Fruit fly (Drosophila melanogaster) whole organism, prepupa: Measurements from ENCODE around the gene dbo.

Experiments used
- CG11762 ChIP-seq: fragments of 200-800 bp; sonication (Bioruptor generic); optimal IDR thresholded peaks from 3 replicates; lab custom pipeline; 2016; ENCODE audit warnings: missing biosample characterization, missing genetic modification characterization; ENCODE audit not compliant: insufficient read depth
- CG16779 ChIP-seq: fragments of 200-800 bp; sonication (Bioruptor generic); optimal IDR thresholded peaks from 3 replicates; lab custom pipeline; 2017; ENCODE audit warnings: missing biosample characterization, mild to moderate bottlenecking, missing genetic modification characterization
- CG34406 ChIP-seq: fragments of 200-800 bp; sonication (Bioruptor generic); optimal IDR thresholded peaks from 3 replicates; lab custom pipeline; 2016; ENCODE audit warnings: missing biosample characterization, missing genetic modification characterization

DNA sequence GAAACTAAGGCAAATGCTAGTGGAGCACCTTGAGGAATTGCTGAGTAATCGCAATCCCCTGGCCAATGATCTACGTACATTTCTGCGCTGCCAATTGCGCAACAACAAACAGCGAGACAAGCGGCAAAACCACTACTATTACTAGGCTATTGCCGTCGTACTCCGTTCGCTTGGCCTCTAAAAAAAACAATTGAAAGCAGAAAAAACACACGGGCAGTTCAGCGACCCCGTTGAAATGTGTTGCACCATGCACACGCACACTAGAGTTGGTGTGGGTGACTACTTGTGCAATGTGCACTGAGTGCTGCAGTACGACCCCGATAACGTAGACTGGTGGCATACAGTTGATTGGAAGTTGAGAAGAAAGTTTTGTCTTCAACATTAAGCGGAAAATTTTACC lies 2.2 kb upstream of the dbo start:
- no peak for TF ChIP-seq CG34406 (GFP tag; lab: Kevin White, UChicago)
- TF ChIP-seq CG16779 (tag; lab: Kevin White, UChicago), result no peak
- no peak for TF ChIP-seq CG11762 (GFP tag; lab: Kevin White, UChicago)
